Fruit fly (Drosophila melanogaster): ENCODE data around the gene Atg4b.

Atg4b gene

dm6 chr3R:15346018-15346383 lies 10.7 kb downstream of the Atg4b start, which contains the start of the genes Surf4 and CG31301 (continued):
- TF ChIP-seq CG2129 (GFP tag; IDR thresholded peaks at IDR 0.05; ENCODE audit: partially characterized antibody): no peak
- peak; percentile 12 for TF ChIP-seq CG10267 (tag; optimal IDR thresholded peaks at IDR 0.05)
- TF ChIP-seq pnt (GFP tag; optimal IDR thresholded peaks at IDR 0.05): no peak
- no peak for TF ChIP-seq ATbp (GFP tag; optimal IDR thresholded peaks at IDR 0.05)
- no peak for TF ChIP-seq sob (GFP tag; IDR thresholded peaks at IDR 0.05)
- peak; percentile 6 for TF ChIP-seq unpg (GFP tag; optimal IDR thresholded peaks at IDR 0.05)
- peak; percentile 8 for TF ChIP-seq Nf-YC (tag; optimal IDR thresholded peaks at IDR 0.05)
- TF ChIP-seq E2f2 (GFP tag; IDR thresholded peaks at IDR 0.05): 0 out of 2 replicates have a peak, but pooled peaks have one; percentile 33
- no peak for TF ChIP-seq Bdp1 (GFP tag; optimal IDR thresholded peaks at IDR 0.05)
- peak; percentile 77 for TF ChIP-seq zen2 (GFP tag; IDR thresholded peaks at IDR 0.05; ENCODE audit: partially characterized antibody)
- no peak for TF ChIP-seq ro (GFP tag; IDR thresholded peaks at IDR 0.05)
- peak; percentile 68; the same call in 1 of the 2 replicates for TF ChIP-seq Scr (GFP tag; IDR thresholded peaks at IDR 0.05; ENCODE audit: partially characterized antibody)
- TF ChIP-seq CG17359 (tag; optimal IDR thresholded peaks at IDR 0.05): peak; percentile 6
- TF ChIP-seq CG13894 (tag; optimal IDR thresholded peaks at IDR 0.05): peak; percentile 6
- TF ChIP-seq CG32772 (GFP tag; IDR thresholded peaks at IDR 0.05): no peak
- no peak for TF ChIP-seq gro (GFP tag; optimal IDR thresholded peaks at IDR 0.05)
- no peak for TF ChIP-seq cwo (GFP tag; optimal IDR thresholded peaks at IDR 0.05)
- no peak for TF ChIP-seq p53 (GFP tag; optimal IDR thresholded peaks at IDR 0.05)
- TF ChIP-seq CG12219 (GFP tag; optimal IDR thresholded peaks at IDR 0.05): no peak
- no peak for TF ChIP-seq zfh2 (GFP tag; optimal IDR thresholded peaks at IDR 0.05)
- TF ChIP-seq HLH4C (GFP tag; IDR thresholded peaks at IDR 0.05; ENCODE audit: partially characterized antibody): peak; percentile 86
- peak; percentile 91 for TF ChIP-seq CG2116 (GFP tag; optimal IDR thresholded peaks at IDR 0.05)
- no peak for TF ChIP-seq CG15601 (tag; optimal IDR thresholded peaks at IDR 0.05)
- 0 out of 2 replicates have a peak, but pooled peaks have one; percentile 10 for TF ChIP-seq onecut (GFP tag; IDR thresholded peaks at IDR 0.05)
- TF ChIP-seq CoRest (tag; optimal IDR thresholded peaks at IDR 0.05): no peak
- TF ChIP-seq bbx (GFP tag; IDR thresholded peaks at IDR 0.05; ENCODE audit: partially characterized antibody): peak; percentile 85
- no peak for TF ChIP-seq CG12391 (tag; optimal IDR thresholded peaks at IDR 0.05)
- TF ChIP-seq CG12942 (GFP tag; optimal IDR thresholded peaks at IDR 0.05): no peak
- peak; percentile 2 for TF ChIP-seq HmgZ (tag; optimal IDR thresholded peaks at IDR 0.05)
- TF ChIP-seq chinmo (GFP tag; IDR thresholded peaks at IDR 0.05; ENCODE audit: partially characterized antibody): no peak
- peak; percentile 66 for TF ChIP-seq CG16813 (GFP tag; IDR thresholded peaks at IDR 0.05; ENCODE audit: partially characterized antibody)

- TF ChIP-seq CG1529 (GFP tag; optimal IDR thresholded peaks at IDR 0.05) (no peak), wor (GFP tag; IDR thresholded peaks at IDR 0.05) (no peak), CG17385 (GFP tag; optimal IDR thresholded peaks at IDR 0.05) (no peak), scrt (GFP tag; optimal IDR thresholded peaks at IDR 0.05) (no peak), cg (GFP tag; optimal IDR thresholded peaks at IDR 0.05) (peak; percentile 76), Pdp1 (GFP tag; optimal IDR thresholded peaks at IDR 0.05) (peak in 1 of 2 experiments; percentile 52), CG15269 (tag; optimal IDR thresholded peaks at IDR 0.05) (no peak), CG11696 (GFP tag; IDR thresholded peaks at IDR 0.05) (peak; percentile 62; the same call in 1 of the 2 replicates), Neu2 (GFP tag; optimal IDR thresholded peaks at IDR 0.05; ENCODE audit: borderline replicate concordance) (no peak), CG13775 (GFP tag; optimal IDR thresholded peaks at IDR 0.05) (no peak), CG17361 (GFP tag; IDR thresholded peaks at IDR 0.05) (no peak), pan (optimal IDR thresholded peaks at IDR 0.05) (no peak), pan (GFP tag; optimal IDR thresholded peaks at IDR 0.05 in 1 of 2, IDR thresholded peaks at IDR 0.05 in 1 of 2) (no peak), CG9932 (GFP tag; IDR thresholded peaks at IDR 0.05) (no peak), CG4424 (GFP tag; optimal IDR thresholded peaks at IDR 0.05) (no peak), ase (GFP tag; IDR thresholded peaks at IDR 0.05) (no peak), Blimp-1 (GFP tag; optimal IDR thresholded peaks at IDR 0.05) (peak; percentile 98), repo (GFP tag; optimal IDR thresholded peaks at IDR 0.05) (no peak), kay (GFP tag; optimal IDR thresholded peaks at IDR 0.05) (no peak)
Observed at dm6 chr3R:15345198-15346017, 11.3 kb downstream of the Atg4b start.
